Worm (Caenorhabditis elegans) whole organism, early embryonic: ENCODE data around the gene ver-3.

Experiments
- B0310.2 ChIP-seq: sonication (generic microtip); optimal IDR thresholded peaks from 2 replicates; lab custom pipeline; 2016; ENCODE audit warnings: mild to moderate bottlenecking, missing genetic modification characterization, missing compliant biosample characterization
- F13C5.2 ChIP-seq: sonication (generic microtip); optimal IDR thresholded peaks from 2 replicates; lab custom pipeline; 2017; ENCODE audit warnings: mild to moderate bottlenecking, missing genetic modification characterization, inconsistent platforms, missing compliant biosample characterization
- aly-1 ChIP-seq: sonication (generic microtip); optimal IDR thresholded peaks from 2 replicates; lab custom pipeline; 2016; ENCODE audit warnings: missing genetic modification characterization, missing compliant biosample characterization
- ama-1 ChIP-seq: fragments of 150-350 bp; optimal IDR thresholded peaks from 2 replicates; lab custom pipeline; 2014
- ceh-13 ChIP-seq: fragments of 200-800 bp; sonication (Bioruptor generic); optimal IDR thresholded peaks from 2 replicates; lab custom pipeline; 2018; ENCODE audit warnings: mild to moderate bottlenecking, missing genetic modification characterization, missing compliant biosample characterization
- ceh-36 ChIP-seq: sonication (generic microtip); optimal IDR thresholded peaks from 2 replicates; lab custom pipeline; 2016; ENCODE audit warnings: missing genetic modification characterization, inconsistent platforms, missing compliant biosample characterization
- ets-7 ChIP-seq: sonication (generic microtip); optimal IDR thresholded peaks from 2 replicates; lab custom pipeline; 2016; ENCODE audit warnings: missing genotype, missing genetic modification characterization, missing compliant biosample characterization
- flt-1 ChIP-seq: fragments of 200-800 bp; sonication (Bioruptor generic); IDR thresholded peaks from 2 replicates; pipeline ENCODE4 v1.3.6; 2022; ENCODE audit warnings: missing genetic modification characterization, missing compliant biosample characterization
- hmbx-1 ChIP-seq: sonication (generic microtip); optimal IDR thresholded peaks from 2 replicates; lab custom pipeline; 2016; ENCODE audit warnings: mild to moderate bottlenecking, missing genetic modification characterization, missing compliant biosample characterization
- hmg-4 ChIP-seq: fragments of 200-800 bp; sonication (Bioruptor generic); optimal IDR thresholded peaks from 2 replicates; lab custom pipeline; 2018; ENCODE audit warnings: mild to moderate bottlenecking, missing genetic modification characterization, missing compliant biosample characterization
- hnd-1 ChIP-seq: sonication (generic microtip); optimal IDR thresholded peaks from 2 replicates; lab custom pipeline; 2016; ENCODE audit warnings: missing genetic modification characterization, missing compliant biosample characterization
- pes-1 ChIP-seq: fragments of 200-800 bp; sonication (Bioruptor generic); IDR thresholded peaks from 2 replicates; pipeline ENCODE4 v1.3.6; 2022; ENCODE audit warnings: missing genetic modification reagents, missing genetic modification characterization, missing compliant biosample characterization
- scrt-1 ChIP-seq: fragments of 200-800 bp; sonication (Bioruptor generic); IDR thresholded peaks from 2 replicates; pipeline ENCODE4 v1.3.6; 2022; ENCODE audit warnings: missing genetic modification characterization, missing compliant biosample characterization
- sea-1 ChIP-seq: fragments of 200-800 bp; sonication (Bioruptor generic); conservative IDR thresholded peaks from 2 replicates; pipeline ENCODE4 v1.3.6; 2022; ENCODE audit warnings: missing genetic modification characterization, missing compliant biosample characterization
- tbx-11 ChIP-seq: fragments of 200-800 bp; sonication (Bioruptor generic); IDR thresholded peaks from 2 replicates; pipeline ENCODE4 v1.3.6; 2022; ENCODE audit warnings: missing genetic modification characterization, missing compliant biosample characterization
- tbx-37 ChIP-seq: fragments of 200-800 bp; sonication (Bioruptor generic); conservative IDR thresholded peaks from 2 replicates; pipeline ENCODE4 v1.3.6; 2022; ENCODE audit warnings: missing genetic modification reagents, missing genetic modification characterization, missing compliant biosample characterization
- tra-4 ChIP-seq: sonication (generic microtip); optimal IDR thresholded peaks from 2 replicates; lab custom pipeline; 2017; ENCODE audit warnings: missing genetic modification characterization, missing compliant biosample characterization

Gene ver-3

ce11 chrX:10992177-10992576, at the start of gene ver-3:
TSS of gene ver-3 (plus strand) at chrX:10992477.
- TF ChIP-seq hmg-4 = no peak
- no peak for TF ChIP-seq flt-1
- TF ChIP-seq aly-1 (tag; lab: Kevin White, UChicago) = no peak
- TF ChIP-seq ama-1 (lab: Kevin White, UChicago) = no peak
- TF ChIP-seq pes-1 (GFP tag; lab: Robert Waterston, UW) = no peak
- TF ChIP-seq F13C5.2 = no peak
- TF ChIP-seq hmbx-1 (tag; lab: Kevin White, UChicago) = no peak
- no peak for TF ChIP-seq hnd-1 (tag; lab: Kevin White, UChicago)
- no peak for TF ChIP-seq ceh-13
- TF ChIP-seq sea-1 = no peak
- TF ChIP-seq tra-4 (tag; lab: Kevin White, UChicago) = no peak
- no peak for TF ChIP-seq ceh-36
- no peak for TF ChIP-seq ets-7 (tag; lab: Kevin White, UChicago)
- TF ChIP-seq B0310.2 (tag; lab: Kevin White, UChicago) = no peak
- TF ChIP-seq tbx-11 (GFP tag; lab: Robert Waterston, UW) = no peak
- no peak for TF ChIP-seq scrt-1 (GFP tag; lab: Robert Waterston, UW)
- no peak for TF ChIP-seq tbx-37 (GFP tag; lab: Robert Waterston, UW)

- TF ChIP-seq hnd-1 (tag; lab: Kevin White, UChicago) (no peak), flt-1 (no peak), B0310.2 (tag; lab: Kevin White, UChicago) (no peak), hmbx-1 (tag; lab: Kevin White, UChicago) (no peak), tbx-11 (GFP tag; lab: Robert Waterston, UW) (no peak), ceh-36 (no peak), tra-4 (tag; lab: Kevin White, UChicago) (no peak), hmg-4 (no peak), pes-1 (GFP tag; lab: Robert Waterston, UW) (no peak), sea-1 (no peak), ama-1 (lab: Kevin White, UChicago) (no peak)
Measured at ce11 chrX:10948852-10949251, 43.4 kb upstream of the ver-3 start, which contains the start of gene T21B6.3. TSS of gene T21B6.3 (minus strand) at chrX:10948952.

- no peak for TF ChIP-seq hnd-1 (tag; lab: Kevin White, UChicago)
- TF ChIP-seq hmg-4 = no peak
- no peak for TF ChIP-seq pes-1 (GFP tag; lab: Robert Waterston, UW)
Measured at ce11 chrX:10951168-10951567, 41.1 kb upstream of the ver-3 start, which contains the start of gene K09C8.7. TSS of gene K09C8.7 (minus strand) at chrX:10951393.

ce11 chrX:10951922-10952321, 40.4 kb upstream of the ver-3 start:
- TF ChIP-seq F13C5.2 (no peak), tra-4 (tag; lab: Kevin White, UChicago) (no peak), tbx-37 (GFP tag; lab: Robert Waterston, UW) (no peak), pes-1 (GFP tag; lab: Robert Waterston, UW) (no peak), ama-1 (lab: Kevin White, UChicago) (no peak), sea-1 (no peak), ets-7 (tag; lab: Kevin White, UChicago) (no peak), ceh-13 (no peak), ceh-36 (no peak), scrt-1 (GFP tag; lab: Robert Waterston, UW) (no peak), B0310.2 (tag; lab: Kevin White, UChicago) (no peak), hmbx-1 (tag; lab: Kevin White, UChicago) (no peak), hmg-4 (no peak), hnd-1 (tag; lab: Kevin White, UChicago) (no peak), aly-1 (tag; lab: Kevin White, UChicago) (no peak), tbx-11 (GFP tag; lab: Robert Waterston, UW) (no peak)

ce11 chrX:10953834-10954233, 38.4 kb upstream of the ver-3 start, which contains the start of gene pbo-4:
TSS of gene pbo-4 (plus strand) at chrX:10954134.
- TF ChIP-seq aly-1 (tag; lab: Kevin White, UChicago) (no peak), ama-1 (lab: Kevin White, UChicago) (no peak), tbx-37 (GFP tag; lab: Robert Waterston, UW) (no peak), hnd-1 (tag; lab: Kevin White, UChicago) (no peak), tra-4 (tag; lab: Kevin White, UChicago) (no peak), sea-1 (no peak), pes-1 (GFP tag; lab: Robert Waterston, UW) (no peak), hmg-4 (no peak), tbx-11 (GFP tag; lab: Robert Waterston, UW) (no peak), B0310.2 (tag; lab: Kevin White, UChicago) (no peak), flt-1 (no peak), scrt-1 (GFP tag; lab: Robert Waterston, UW) (no peak), F13C5.2 (no peak), ceh-13 (no peak)

- TF ChIP-seq hnd-1 (tag; lab: Kevin White, UChicago) (no peak), tbx-11 (GFP tag; lab: Robert Waterston, UW) (no peak), flt-1 (no peak), tbx-37 (GFP tag; lab: Robert Waterston, UW) (no peak), scrt-1 (GFP tag; lab: Robert Waterston, UW) (no peak), ceh-13 (no peak), ama-1 (lab: Kevin White, UChicago) (no peak), F13C5.2 (no peak), tra-4 (tag; lab: Kevin White, UChicago) (no peak), hmbx-1 (tag; lab: Kevin White, UChicago) (no peak), aly-1 (tag; lab: Kevin White, UChicago) (no peak), ceh-36 (no peak), pes-1 (GFP tag; lab: Robert Waterston, UW) (no peak), B0310.2 (tag; lab: Kevin White, UChicago) (no peak), sea-1 (no peak)
Measured at ce11 chrX:10956972-10957678, 35.2 kb upstream of the ver-3 start.

- TF ChIP-seq sea-1 = no peak
- TF ChIP-seq F13C5.2 = no peak
- TF ChIP-seq pes-1 (GFP tag; lab: Robert Waterston, UW) = no peak
- no peak for TF ChIP-seq tra-4 (tag; lab: Kevin White, UChicago)
- no peak for TF ChIP-seq tbx-11 (GFP tag; lab: Robert Waterston, UW)
- no peak for TF ChIP-seq ceh-36
- TF ChIP-seq ceh-13 = no peak
- no peak for TF ChIP-seq ama-1 (lab: Kevin White, UChicago)
- TF ChIP-seq hmg-4 = no peak
- no peak for TF ChIP-seq hnd-1 (tag; lab: Kevin White, UChicago)
- no peak for TF ChIP-seq tbx-37 (GFP tag; lab: Robert Waterston, UW)
- no peak for TF ChIP-seq B0310.2 (tag; lab: Kevin White, UChicago)
- no peak for TF ChIP-seq aly-1 (tag; lab: Kevin White, UChicago)
- no peak for TF ChIP-seq ets-7 (tag; lab: Kevin White, UChicago)
- no peak for TF ChIP-seq flt-1
- TF ChIP-seq hmbx-1 (tag; lab: Kevin White, UChicago) = no peak
- no peak for TF ChIP-seq scrt-1 (GFP tag; lab: Robert Waterston, UW)
Measured at ce11 chrX:10958427-10958826, 33.9 kb upstream of the ver-3 start, which contains the start of gene nlp-19. TSS of gene nlp-19 (plus strand) at chrX:10958727.
